Fruit fly (Drosophila melanogaster) whole organism, prepupa: Measurements from ENCODE around the gene CG1999.

ENCODE experiments used
- Blimp-1 ChIP-seq: fragments of 200-800 bp; sonication (Bioruptor generic); optimal IDR thresholded peaks from 3 replicates; lab custom pipeline; 2017; ENCODE audit warnings: missing biosample characterization, missing genetic modification characterization, mild to moderate bottlenecking, moderate library complexity, missing genetic modification reagents
- CG10631 ChIP-seq: fragments of 200-800 bp; sonication (Bioruptor generic); optimal IDR thresholded peaks from 2 replicates; lab custom pipeline; 2016; ENCODE audit warnings: missing biosample characterization, missing genetic modification characterization
- CG11294 ChIP-seq: fragments of 200-800 bp; sonication (Bioruptor generic); IDR thresholded peaks from 2 replicates; pipeline ENCODE4 v1.3.6; 2022; ENCODE audit warnings: missing biosample characterization, missing genetic modification characterization
- CG11762 ChIP-seq: fragments of 200-800 bp; sonication (Bioruptor generic); optimal IDR thresholded peaks from 3 replicates; lab custom pipeline; 2016; ENCODE audit warnings: missing biosample characterization, missing genetic modification characterization; ENCODE audit not compliant: insufficient read depth
- CG15336 ChIP-seq: fragments of 200-800 bp; sonication (Bioruptor generic); IDR thresholded peaks from 2 replicates; pipeline ENCODE4 v1.3.6; 2022; ENCODE audit warnings: missing biosample characterization, missing genetic modification characterization
- CG1621 ChIP-seq: fragments of 200-800 bp; sonication (Bioruptor generic); optimal IDR thresholded peaks from 3 replicates; lab custom pipeline; 2018; ENCODE audit warnings: missing biosample characterization, mild to moderate bottlenecking, missing genetic modification characterization
- CG16779 ChIP-seq: fragments of 200-800 bp; sonication (Bioruptor generic); optimal IDR thresholded peaks from 3 replicates; lab custom pipeline; 2017; ENCODE audit warnings: missing biosample characterization, mild to moderate bottlenecking, missing genetic modification characterization
- CG3032 ChIP-seq: fragments of 200-800 bp; optimal IDR thresholded peaks from 2 replicates; lab custom pipeline; 2019; ENCODE audit warnings: missing biosample characterization, mild to moderate bottlenecking, missing genetic modification characterization, moderate library complexity
- CG31627 ChIP-seq: fragments of 200-800 bp; sonication (Bioruptor generic); optimal IDR thresholded peaks from 3 replicates; lab custom pipeline; 2016; ENCODE audit warnings: missing biosample characterization, missing genetic modification characterization
- CG32006 ChIP-seq: fragments of 200-800 bp; sonication (Bioruptor generic); optimal IDR thresholded peaks from 3 replicates; lab custom pipeline; 2017; ENCODE audit warnings: missing biosample characterization, mild to moderate bottlenecking, missing genetic modification characterization
- CG34406 ChIP-seq: fragments of 200-800 bp; sonication (Bioruptor generic); optimal IDR thresholded peaks from 3 replicates; lab custom pipeline; 2016; ENCODE audit warnings: missing biosample characterization, missing genetic modification characterization
- CG3919 ChIP-seq: fragments of 200-800 bp; sonication (Bioruptor generic); optimal IDR thresholded peaks from 3 replicates; lab custom pipeline; 2016; ENCODE audit warnings: missing biosample characterization, missing genetic modification characterization
- CG4318 ChIP-seq: fragments of 200-800 bp; sonication (Bioruptor generic); optimal IDR thresholded peaks from 3 replicates; lab custom pipeline; 2017; ENCODE audit warnings: missing biosample characterization, mild to moderate bottlenecking, missing genetic modification characterization
- CG6163 ChIP-seq: fragments of 200-800 bp; sonication (Bioruptor generic); IDR thresholded peaks from 3 replicates; pipeline ENCODE4 v1.3.6; 2022; ENCODE audit warnings: missing biosample characterization, missing genetic modification characterization
- CG6276 ChIP-seq: fragments of 200-800 bp; sonication (Bioruptor generic); optimal IDR thresholded peaks from 2 replicates; lab custom pipeline; 2017; ENCODE audit warnings: missing biosample characterization, mild to moderate bottlenecking, missing genetic modification characterization
- CG6792 ChIP-seq: fragments of 200-800 bp; sonication (Bioruptor generic); optimal IDR thresholded peaks from 3 replicates; lab custom pipeline; 2016; ENCODE audit warnings: missing biosample characterization, missing genetic modification characterization
- CG6854 ChIP-seq: fragments of 200-800 bp; sonication (Bioruptor generic); optimal IDR thresholded peaks from 2 replicates; lab custom pipeline; 2017; ENCODE audit warnings: missing biosample characterization, mild to moderate bottlenecking, missing genetic modification characterization
- CG7368 ChIP-seq: fragments of 200-800 bp; sonication (Bioruptor generic); optimal IDR thresholded peaks from 3 replicates; lab custom pipeline; 2016; ENCODE audit warnings: missing biosample characterization, missing genetic modification characterization
- CG8119 ChIP-seq: fragments of 200-800 bp; sonication (Bioruptor generic); IDR thresholded peaks from 3 replicates; pipeline ENCODE4 v1.3.6; 2022; ENCODE audit warnings: missing biosample characterization, missing genetic modification characterization
- CG8319 ChIP-seq: fragments of 200-800 bp; sonication (Bioruptor generic); optimal IDR thresholded peaks from 3 replicates; lab custom pipeline; 2016; ENCODE audit warnings: missing biosample characterization, missing genetic modification characterization
- CG8632 ChIP-seq: fragments of 200-800 bp; sonication (Bioruptor generic); optimal IDR thresholded peaks from 3 replicates; lab custom pipeline; 2016; ENCODE audit warnings: missing biosample characterization, missing genetic modification characterization
- CG9139 ChIP-seq: fragments of 200-800 bp; sonication (Bioruptor generic); optimal IDR thresholded peaks from 3 replicates; lab custom pipeline; 2017; ENCODE audit warnings: missing biosample characterization, mild to moderate bottlenecking, missing genetic modification characterization
- Eip75B ChIP-seq: fragments of 200-800 bp; sonication (Bioruptor generic); optimal IDR thresholded peaks from 3 replicates; lab custom pipeline; 2016; ENCODE audit warnings: missing biosample characterization, missing genetic modification characterization
- Eip93F ChIP-seq: fragments of 200-800 bp; sonication (Bioruptor generic); optimal IDR thresholded peaks from 2 replicates; lab custom pipeline; 2016; ENCODE audit warnings: missing biosample characterization, mild to moderate bottlenecking, missing genetic modification characterization
- Ets21C ChIP-seq: fragments of 200-800 bp; sonication (Bioruptor generic); optimal IDR thresholded peaks from 3 replicates; lab custom pipeline; 2016; ENCODE audit warnings: missing biosample characterization, missing genetic modification characterization
- Gug ChIP-seq: fragments of 200-800 bp; sonication (Bioruptor generic); IDR thresholded peaks from 2 replicates; pipeline ENCODE4 v1.3.6; 2022; ENCODE audit warnings: missing biosample characterization, missing genetic modification characterization
- Hr38 ChIP-seq: sonication (Bioruptor generic); optimal IDR thresholded peaks from 2 replicates; lab custom pipeline; 2016; ENCODE audit warnings: missing biosample characterization, missing genetic modification characterization
- Hr39 ChIP-seq: fragments of 200-800 bp; sonication (Bioruptor generic); optimal IDR thresholded peaks from 2 replicates; lab custom pipeline; 2016; ENCODE audit warnings: missing biosample characterization, missing genetic modification characterization
- Met ChIP-seq: fragments of 200-800 bp; sonication (Bioruptor generic); optimal IDR thresholded peaks from 3 replicates; lab custom pipeline; 2016; ENCODE audit warnings: missing biosample characterization, missing genetic modification characterization
- OdsH ChIP-seq: fragments of 200-800 bp; sonication (Bioruptor generic); optimal IDR thresholded peaks from 3 replicates; lab custom pipeline; 2016; ENCODE audit warnings: missing biosample characterization, missing genetic modification characterization
- Sox102F ChIP-seq: fragments of 200-800 bp; sonication (Bioruptor generic); optimal IDR thresholded peaks from 2 replicates; lab custom pipeline; 2016; ENCODE audit warnings: missing biosample characterization, mild to moderate bottlenecking, missing genetic modification characterization
- Sox14 ChIP-seq: fragments of 200-800 bp; sonication (Bioruptor generic); optimal IDR thresholded peaks from 3 replicates; lab custom pipeline; 2016; ENCODE audit warnings: missing biosample characterization, missing genetic modification characterization
- Sox15 ChIP-seq: fragments of 200-800 bp; sonication (Bioruptor generic); optimal IDR thresholded peaks from 3 replicates; lab custom pipeline; 2016; ENCODE audit warnings: missing biosample characterization, missing genetic modification characterization
- achi ChIP-seq: fragments of 200-800 bp; sonication (Bioruptor generic); optimal IDR thresholded peaks from 3 replicates; lab custom pipeline; 2016; ENCODE audit warnings: missing biosample characterization, missing genetic modification characterization
- dsx ChIP-seq: fragments of 200-800 bp; optimal IDR thresholded peaks from 3 replicates; lab custom pipeline; 2019; ENCODE audit warnings: missing biosample characterization, mild to moderate bottlenecking, missing genetic modification characterization, moderate library complexity; ENCODE audit not compliant: poor library complexity, severe bottlenecking
- eg ChIP-seq: fragments of 200-800 bp; sonication (Bioruptor generic); IDR thresholded peaks from 3 replicates; pipeline ENCODE4 v1.3.6; 2022; ENCODE audit warnings: missing biosample characterization, missing genetic modification characterization
- esn ChIP-seq: fragments of 200-800 bp; sonication (Bioruptor generic); optimal IDR thresholded peaks from 2 replicates; lab custom pipeline; 2016; ENCODE audit warnings: missing biosample characterization, mild to moderate bottlenecking, missing genetic modification characterization, moderate library complexity
- fd59A ChIP-seq: fragments of 200-800 bp; sonication (Bioruptor generic); optimal IDR thresholded peaks from 2 replicates; lab custom pipeline; 2017; ENCODE audit warnings: missing biosample characterization, mild to moderate bottlenecking, missing genetic modification characterization, missing genetic modification reagents
- fd85E ChIP-seq: fragments of 200-800 bp; sonication (Bioruptor generic); optimal IDR thresholded peaks from 3 replicates; lab custom pipeline; 2016; ENCODE audit warnings: missing biosample characterization, missing genetic modification characterization
- lz ChIP-seq: fragments of 200-800 bp; sonication (Bioruptor generic); optimal IDR thresholded peaks from 3 replicates; lab custom pipeline; 2016; ENCODE audit warnings: missing biosample characterization, missing genetic modification characterization
- pdm3 ChIP-seq: fragments of 200-800 bp; sonication (Bioruptor generic); optimal IDR thresholded peaks from 3 replicates; lab custom pipeline; 2016; ENCODE audit warnings: missing biosample characterization, missing genetic modification characterization
- ss ChIP-seq, 2 experiments: fragments of 200-800 bp; sonication (Bioruptor generic); optimal IDR thresholded peaks; 2 replicates in 1 of 2; 3 replicates in 1 of 2; lab custom pipeline; 2017 to 2018; ENCODE audit warnings: mild to moderate bottlenecking in 2 of 2, missing biosample characterization in 2 of 2, missing genetic modification characterization in 2 of 2, moderate library complexity in 1 of 2
- svp ChIP-seq: fragments of 200-800 bp; sonication (Bioruptor generic); peaks from one replicate; lab custom pipeline; 2016; ENCODE audit warnings: missing biosample characterization, missing genetic modification characterization
- topi ChIP-seq: fragments of 200-800 bp; sonication (Bioruptor generic); optimal IDR thresholded peaks from 3 replicates; lab custom pipeline; 2016; ENCODE audit warnings: missing biosample characterization, missing genetic modification characterization
- vri ChIP-seq: fragments of 200-800 bp; sonication (Bioruptor generic); optimal IDR thresholded peaks from 3 replicates; lab custom pipeline; 2016; ENCODE audit warnings: missing biosample characterization, mild to moderate bottlenecking, missing genetic modification characterization

The CG1999 gene

dm6 chrX:7323649-7324511, 34.7 kb upstream of the CG1999 start, which contains the start of the genes Atg5 and Dok (continued):
- TF ChIP-seq OdsH (GFP tag; lab: Kevin White, UChicago): peak; percentile 7
- TF ChIP-seq CG11762 (GFP tag; lab: Kevin White, UChicago): no peak
- TF ChIP-seq Gug (GFP tag; lab: Robert Waterston, UW): no peak
- no peak for TF ChIP-seq CG7368 (GFP tag; lab: Kevin White, UChicago)
- no peak for TF ChIP-seq achi (GFP tag; lab: Kevin White, UChicago)
- no peak for TF ChIP-seq CG15336
- TF ChIP-seq Sox15 (GFP tag; lab: Kevin White, UChicago): no peak
- TF ChIP-seq CG8319 (GFP tag; lab: Kevin White, UChicago): no peak
- TF ChIP-seq ss (GFP tag; optimal IDR thresholded peaks at IDR 0.05; lab: Kevin White, UChicago): no peak
- no peak for TF ChIP-seq CG6163 (GFP tag; lab: Robert Waterston, UW)
- peak; percentile 51 for TF ChIP-seq Sox14 (GFP tag; lab: Kevin White, UChicago)
- no peak for TF ChIP-seq CG3919 (GFP tag; lab: Kevin White, UChicago)
- 0 out of 3 replicates have a peak, but pooled peaks have one; percentile 22 for TF ChIP-seq eg (GFP tag; lab: Robert Waterston, UW)
- TF ChIP-seq CG6276 (GFP tag; lab: Kevin White, UChicago): no peak
- peak; percentile 16 for TF ChIP-seq CG3032 (tag; lab: Kevin White, UChicago)
- TF ChIP-seq fd85E (GFP tag; lab: Kevin White, UChicago): no peak
- no peak for TF ChIP-seq fd59A (GFP tag; lab: Kevin White, UChicago)
- TF ChIP-seq CG10631 (GFP tag; lab: Kevin White, UChicago): peak; percentile 36
- no peak for TF ChIP-seq Ets21C (GFP tag; lab: Kevin White, UChicago)
- TF ChIP-seq vri: no peak
- no peak for TF ChIP-seq Blimp-1 (GFP tag; lab: Kevin White, UChicago)
- peak; percentile 31 for TF ChIP-seq CG31627
- TF ChIP-seq Sox102F (GFP tag; lab: Kevin White, UChicago): no peak
- no peak for TF ChIP-seq svp (GFP tag; lab: Kevin White, UChicago)
- TF ChIP-seq CG1621 (tag; lab: Kevin White, UChicago): no peak
- no peak for TF ChIP-seq lz (GFP tag; lab: Kevin White, UChicago)

dm6 chrX:7324816-7325246, 33.8 kb upstream of the CG1999 start:
- TF ChIP-seq CG6854 (GFP tag; lab: Kevin White, UChicago) (peak; percentile 95), CG8119 (GFP tag; lab: Robert Waterston, UW) (peak; percentile 99), achi (GFP tag; lab: Kevin White, UChicago) (peak; percentile 97), esn (GFP tag; lab: Kevin White, UChicago) (peak; percentile 98), CG10631 (GFP tag; lab: Kevin White, UChicago) (peak; percentile 97), fd85E (GFP tag; lab: Kevin White, UChicago) (peak; percentile 92), CG8319 (GFP tag; lab: Kevin White, UChicago) (peak; percentile 94), Hr39 (GFP tag; lab: Kevin White, UChicago) (peak; percentile 89), CG3919 (GFP tag; lab: Kevin White, UChicago) (peak; percentile 98), topi (GFP tag; lab: Kevin White, UChicago) (peak; percentile 97), Eip75B (GFP tag; lab: Kevin White, UChicago) (peak; percentile 97), eg (GFP tag; lab: Robert Waterston, UW) (peak; percentile 99), Sox102F (GFP tag; lab: Kevin White, UChicago) (peak; percentile 96), CG9139 (GFP tag; lab: Kevin White, UChicago) (peak; percentile 97), CG6792 (GFP tag; lab: Kevin White, UChicago) (peak; percentile 98), CG16779 (peak; percentile 97), CG8632 (GFP tag; lab: Kevin White, UChicago) (peak; percentile 98), CG1621 (tag; lab: Kevin White, UChicago) (peak; percentile 96), CG31627 (peak; percentile 91), CG34406 (GFP tag; lab: Kevin White, UChicago) (peak; percentile 98), Met (GFP tag; lab: Kevin White, UChicago) (peak; percentile 97), CG11762 (GFP tag; lab: Kevin White, UChicago) (peak; percentile 96), svp (GFP tag; lab: Kevin White, UChicago) (peak; percentile 99), CG15336 (peak; percentile 99), OdsH (GFP tag; lab: Kevin White, UChicago) (peak; percentile 97), Hr38 (no peak), dsx (GFP tag; lab: Kevin White, UChicago) (peak; percentile 98), pdm3 (peak; percentile 97), CG4318 (peak; percentile 93), CG3032 (tag; lab: Kevin White, UChicago) (peak; percentile 98), CG7368 (GFP tag; lab: Kevin White, UChicago) (peak; percentile 96), CG11294 (GFP tag; lab: Robert Waterston, UW) (peak; percentile 95), CG32006 (GFP tag; lab: Kevin White, UChicago) (peak; percentile 98), Eip93F (GFP tag; lab: Kevin White, UChicago) (peak; percentile 94)
